Worm (Caenorhabditis elegans) whole organism, L1 larva: ENCODE data around the gene F36A4.3.

ENCODE experiments used
- nhr-28 ChIP-seq: fragments of 150-350 bp; optimal IDR thresholded peaks from 2 replicates; lab custom pipeline; 2014; ENCODE audit warnings: missing biosample characterization, missing genetic modification characterization
- nhr-77 ChIP-seq: fragments of 150-350 bp; optimal IDR thresholded peaks from 2 replicates; lab custom pipeline; 2014; ENCODE audit warnings: missing biosample characterization, missing genetic modification characterization
- ztf-11 ChIP-seq, 2 experiments: sonication (generic microtip); optimal IDR thresholded peaks; 2 replicates each; lab custom pipeline; 2016 to 2017; ENCODE audit warnings: missing genetic modification characterization in 2 of 2, missing biosample characterization in 1 of 2, missing compliant biosample characterization in 1 of 2

DNA sequence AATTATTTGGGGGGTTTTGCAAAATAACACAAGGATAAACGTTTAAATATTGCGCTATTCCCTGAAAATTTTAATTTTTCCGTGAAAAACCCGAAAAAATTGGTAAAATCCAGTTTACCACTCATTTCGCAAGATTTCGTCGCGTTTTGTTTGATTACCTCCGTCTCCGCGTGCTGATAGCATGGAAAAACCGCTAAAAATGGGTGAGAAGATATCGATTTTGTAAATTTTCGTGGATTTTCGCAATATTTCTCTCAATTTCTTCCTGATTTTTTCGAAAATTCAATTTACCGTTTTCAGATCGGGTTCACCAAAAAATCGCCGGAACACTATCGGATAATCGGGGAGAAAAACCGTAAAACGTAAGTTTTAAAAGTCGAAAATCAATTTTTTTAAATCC, 21.6 kb upstream of the F36A4.3 start, which contains the start of gene ama-1:
- TF ChIP-seq nhr-28 (tag; lab: Kevin White, UChicago) (no peak), nhr-77 (no peak), ztf-11 (tag; optimal IDR thresholded peaks at IDR 0.05; lab: Kevin White, UChicago) (no peak)
